Worm (Caenorhabditis elegans) whole organism, midembryonic: ENCODE measurements around the gene zhit-3.

Source experiments
- T22C8.4 ChIP-seq: fragments of 200-800 bp; sonication (Bioruptor generic); IDR thresholded peaks from 2 replicates; pipeline ENCODE4 v1.3.6; 2022; ENCODE audit warnings: missing genetic modification characterization, missing compliant biosample characterization
- cog-1 ChIP-seq: sonication (generic microtip); optimal IDR thresholded peaks from 2 replicates; lab custom pipeline; 2016; ENCODE audit warnings: missing genetic modification characterization, missing compliant biosample characterization
- flt-1 ChIP-seq: fragments of 200-800 bp; sonication (Bioruptor generic); IDR thresholded peaks from 2 replicates; pipeline ENCODE4 v1.3.6; 2022; ENCODE audit warnings: missing genetic modification characterization, missing compliant biosample characterization
- klf-2 ChIP-seq: fragments of 200-800 bp; sonication (Bioruptor generic); conservative IDR thresholded peaks from 2 replicates; pipeline ENCODE4 v1.3.6; 2022; ENCODE audit warnings: missing genetic modification reagents, missing genetic modification characterization, missing compliant biosample characterization
- med-1 ChIP-seq: sonication (generic microtip); optimal IDR thresholded peaks from 2 replicates; lab custom pipeline; 2017; ENCODE audit warnings: missing genetic modification characterization, mild to moderate bottlenecking, missing compliant biosample characterization, antibody characterized with exemption, missing genetic modification reagents; ENCODE audit not compliant: insufficient read depth
- ref-1 ChIP-seq: fragments of 200-800 bp; sonication (Bioruptor generic); conservative IDR thresholded peaks from 2 replicates; pipeline ENCODE4 v1.3.6; 2022; ENCODE audit warnings: missing genetic modification reagents, missing genetic modification characterization, missing compliant biosample characterization
- tab-1 ChIP-seq: fragments of 200-800 bp; sonication (Bioruptor generic); IDR thresholded peaks from 2 replicates; pipeline ENCODE4 v1.3.6; 2022; ENCODE audit warnings: missing genetic modification characterization, missing compliant biosample characterization
- ztf-23 ChIP-seq: fragments of 200-800 bp; sonication (Bioruptor generic); IDR thresholded peaks from 2 replicates; pipeline ENCODE4 v1.3.6; 2022; ENCODE audit warnings: missing genetic modification reagents, missing genetic modification characterization, missing compliant biosample characterization
- ztf-29 ChIP-seq: fragments of 200-800 bp; sonication (Bioruptor generic); IDR thresholded peaks from 2 replicates; pipeline ENCODE4 v1.3.6; 2022; ENCODE audit warnings: missing genetic modification reagents, missing genetic modification characterization, missing compliant biosample characterization

DNA sequence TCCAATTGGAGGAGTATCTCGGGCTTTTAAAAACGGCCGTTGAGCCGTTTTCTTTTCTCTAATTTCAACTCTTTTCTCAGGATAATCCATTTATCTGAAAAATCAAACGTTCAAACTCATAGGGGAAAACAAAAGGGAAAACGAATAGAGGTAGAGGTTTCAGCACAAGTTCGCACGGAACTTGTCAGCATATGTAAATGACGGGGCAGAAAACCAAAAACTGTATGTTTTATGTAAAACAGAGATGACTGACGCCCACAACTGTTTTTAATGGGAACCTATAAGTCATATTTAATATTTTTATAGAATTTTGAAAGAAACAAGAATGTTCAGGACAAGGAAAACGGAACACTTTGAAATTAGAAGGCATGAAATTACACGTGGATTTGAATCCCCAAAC is 45.6 kb downstream of the zhit-3 start, which contains the start of gene C51E3.6:
- TF ChIP-seq T22C8.4 (GFP tag; lab: Robert Waterston, UW), result no peak
- TF ChIP-seq ztf-23 (GFP tag; lab: Robert Waterston, UW), result no peak
- no peak for TF ChIP-seq flt-1
- no peak for TF ChIP-seq ztf-29
- TF ChIP-seq klf-2, result no peak
- no peak for TF ChIP-seq cog-1 (tag; lab: Kevin White, UChicago)
- no peak for TF ChIP-seq tab-1 (GFP tag; lab: Robert Waterston, UW)
- no peak for TF ChIP-seq ref-1 (GFP tag; lab: Robert Waterston, UW)
- TF ChIP-seq med-1 (GFP tag; lab: Kevin White, UChicago), result no peak
